Fruit fly (Drosophila melanogaster) whole organism, wandering third instar larva: Measurements from ENCODE around the gene pic.

Source experiments
- Abd-B ChIP-seq: fragments of >200 bp; optimal IDR thresholded peaks from 2 replicates; lab custom pipeline; 2017; ENCODE audit warnings: missing biosample characterization, missing genetic modification characterization
- CG32264 ChIP-seq: fragments of 200-800 bp; sonication (Bioruptor generic); optimal IDR thresholded peaks from 2 replicates; lab custom pipeline; 2016; ENCODE audit warnings: missing biosample characterization, missing genetic modification characterization
- CG9705 ChIP-seq: fragments of 200-800 bp; sonication (Bioruptor generic); optimal IDR thresholded peaks from 2 replicates; lab custom pipeline; 2018; ENCODE audit warnings: missing biosample characterization, mild to moderate bottlenecking, missing genetic modification characterization
- CrebA ChIP-seq: fragments of 200-800 bp; sonication (Bioruptor generic); optimal IDR thresholded peaks from 2 replicates; lab custom pipeline; 2016; ENCODE audit warnings: missing biosample characterization, mild to moderate bottlenecking, missing genetic modification characterization, borderline replicate concordance
- Dfd ChIP-seq: fragments of >200 bp; optimal IDR thresholded peaks from 2 replicates; lab custom pipeline; 2017; ENCODE audit warnings: missing biosample characterization, missing genetic modification characterization
- Dif ChIP-seq: fragments of 200-275, 200-300 bp; sonication (Bioruptor generic); optimal IDR thresholded peaks from 2 replicates; lab custom pipeline; 2018; ENCODE audit warnings: missing biosample characterization, missing genetic modification characterization; ENCODE audit not compliant: partially characterized antibody
- GATAd ChIP-seq: sonication (Bioruptor generic); optimal IDR thresholded peaks from 2 replicates; lab custom pipeline; 2016; ENCODE audit warnings: missing biosample characterization, missing genetic modification characterization
- HLH106 ChIP-seq: fragments of 200-800 bp; optimal IDR thresholded peaks from 3 replicates; lab custom pipeline; 2019; ENCODE audit warnings: missing biosample characterization, mild to moderate bottlenecking, missing genetic modification characterization, moderate library complexity
- Hnf4 ChIP-seq: fragments of 200-800 bp; sonication (Bioruptor generic); optimal IDR thresholded peaks from 2 replicates; lab custom pipeline; 2016; ENCODE audit warnings: missing biosample characterization, mild to moderate bottlenecking, missing genetic modification characterization
- Hr78 ChIP-seq: fragments of >200 bp; optimal IDR thresholded peaks from 2 replicates; lab custom pipeline; 2017; ENCODE audit warnings: missing biosample characterization, missing genetic modification characterization
- Hr83 ChIP-seq: fragments of 200-300 bp; sonication (Bioruptor generic); optimal IDR thresholded peaks from 2 replicates; lab custom pipeline; 2016; ENCODE audit warnings: missing biosample characterization, mild to moderate bottlenecking, missing genetic modification characterization, moderate library complexity; ENCODE audit not compliant: poor library complexity, severe bottlenecking
- Jra ChIP-seq: sonication (Bioruptor generic); optimal IDR thresholded peaks from 2 replicates; lab custom pipeline; 2016; ENCODE audit warnings: missing biosample characterization, missing genetic modification characterization
- Mio ChIP-seq: sonication (Bioruptor generic); optimal IDR thresholded peaks from 2 replicates; lab custom pipeline; 2016; ENCODE audit warnings: missing biosample characterization, missing genetic modification characterization
- Myc ChIP-seq: fragments of >200 bp; optimal IDR thresholded peaks from 2 replicates; lab custom pipeline; 2017
- N ChIP-seq: fragments of >200 bp; optimal IDR thresholded peaks from 2 replicates; lab custom pipeline; 2018; ENCODE audit warnings: missing biosample characterization, missing external identifiers, missing genetic modification characterization
- OdsH ChIP-seq: fragments of 200-800 bp; sonication (Bioruptor generic); optimal IDR thresholded peaks from 2 replicates; lab custom pipeline; 2016; ENCODE audit warnings: missing biosample characterization, mild to moderate bottlenecking, missing genetic modification characterization
- Rel ChIP-seq, 2 experiments: fragments of 200-800 bp; sonication (Bioruptor generic) in 1 of 2; optimal IDR thresholded peaks; 2 replicates in 1 of 2; 3 replicates in 1 of 2; lab custom pipeline; 2016 to 2019; ENCODE audit warnings: mild to moderate bottlenecking in 2 of 2, missing biosample characterization in 2 of 2, missing genetic modification characterization in 2 of 2, moderate library complexity in 1 of 2
- Sp1 ChIP-seq: fragments of 200-800 bp; sonication (Bioruptor generic); optimal IDR thresholded peaks from 3 replicates; lab custom pipeline; 2019; ENCODE audit warnings: missing biosample characterization, mild to moderate bottlenecking, missing genetic modification characterization, moderate library complexity
- Vsx2 ChIP-seq: fragments of 200-300, 225-300 bp; sonication (Bioruptor generic); optimal IDR thresholded peaks from 2 replicates; lab custom pipeline; 2018; ENCODE audit warnings: missing biosample characterization, missing genetic modification characterization; ENCODE audit not compliant: partially characterized antibody
- br ChIP-seq: fragments of 200-800 bp; sonication (Bioruptor generic); optimal IDR thresholded peaks from 2 replicates; lab custom pipeline; 2016; ENCODE audit warnings: missing biosample characterization, missing genetic modification characterization
- brk ChIP-seq: fragments of 200-800 bp; sonication (Bioruptor generic); optimal IDR thresholded peaks from 2 replicates; lab custom pipeline; 2016; ENCODE audit warnings: missing biosample characterization, mild to moderate bottlenecking, missing genetic modification characterization
- dl ChIP-seq, 2 experiments: fragments of 175-275, 200-275 bp in 1 of 2; fragments of 200-275 bp in 1 of 2; sonication (Bioruptor generic); optimal IDR thresholded peaks; lab custom pipeline; 2018; ENCODE audit warnings: mild to moderate bottlenecking in 2 of 2, missing biosample characterization in 2 of 2, missing genetic modification characterization in 2 of 2, moderate library complexity in 2 of 2; ENCODE audit not compliant: partially characterized antibody in 2 of 2, insufficient read depth in 1 of 2
- dmrt93B ChIP-seq: fragments of 200-800 bp; sonication (Bioruptor generic); optimal IDR thresholded peaks from 2 replicates; lab custom pipeline; 2018; ENCODE audit warnings: missing biosample characterization, mild to moderate bottlenecking, missing genetic modification characterization
- dsf ChIP-seq: sonication (Bioruptor generic); optimal IDR thresholded peaks from 2 replicates; lab custom pipeline; 2016; ENCODE audit warnings: missing biosample characterization, missing genetic modification characterization, borderline replicate concordance
- ey ChIP-seq: fragments of 200-800 bp; sonication (Bioruptor generic); optimal IDR thresholded peaks from 2 replicates; lab custom pipeline; 2016; ENCODE audit warnings: missing biosample characterization, missing genetic modification characterization
- foxo ChIP-seq, 2 experiments: fragments of 200-800 bp; sonication (Bioruptor generic); optimal IDR thresholded peaks; 2 replicates in 1 of 2; 3 replicates in 1 of 2; lab custom pipeline; 2016 to 2017; ENCODE audit warnings: missing biosample characterization in 2 of 2, missing genetic modification characterization in 2 of 2
- fru ChIP-seq: fragments of 200-800 bp; sonication (Bioruptor generic); optimal IDR thresholded peaks from 3 replicates; lab custom pipeline; 2016; ENCODE audit warnings: missing biosample characterization, mild to moderate bottlenecking, missing genetic modification characterization
- h ChIP-seq: fragments of 200-800 bp; sonication (Bioruptor generic); optimal IDR thresholded peaks from 3 replicates; lab custom pipeline; 2016; ENCODE audit warnings: missing biosample characterization, mild to moderate bottlenecking, missing genetic modification characterization
- jim ChIP-seq: fragments of 175-275, 200-325 bp; sonication (Bioruptor generic); optimal IDR thresholded peaks from 2 replicates; lab custom pipeline; 2016; ENCODE audit warnings: missing biosample characterization, mild to moderate bottlenecking, missing genetic modification characterization
- lola ChIP-seq: fragments of >200 bp; optimal IDR thresholded peaks from 2 replicates; lab custom pipeline; 2017; ENCODE audit warnings: missing biosample characterization, missing genetic modification characterization
- pan ChIP-seq: fragments of >200 bp; optimal IDR thresholded peaks from 2 replicates; lab custom pipeline; 2017
- psq ChIP-seq: fragments of 200-800 bp; sonication (Bioruptor generic); optimal IDR thresholded peaks from 3 replicates; lab custom pipeline; 2017; ENCODE audit warnings: missing biosample characterization, mild to moderate bottlenecking, missing genetic modification characterization, moderate library complexity
- rgr ChIP-seq: fragments of 200-800 bp; sonication (Bioruptor generic); optimal IDR thresholded peaks from 3 replicates; lab custom pipeline; 2016; ENCODE audit warnings: missing biosample characterization, mild to moderate bottlenecking, missing genetic modification characterization
- sage ChIP-seq: fragments of 200-800 bp; sonication (Bioruptor generic); optimal IDR thresholded peaks from 2 replicates; lab custom pipeline; 2016; ENCODE audit warnings: missing biosample characterization, mild to moderate bottlenecking, missing genetic modification characterization
- sv ChIP-seq: fragments of 200-800 bp; sonication (Bioruptor generic); optimal IDR thresholded peaks from 3 replicates; lab custom pipeline; 2016; ENCODE audit warnings: missing biosample characterization, missing genetic modification characterization
- tai ChIP-seq: sonication (Bioruptor generic); optimal IDR thresholded peaks from 2 replicates; lab custom pipeline; 2016; ENCODE audit warnings: missing biosample characterization, missing genetic modification characterization
- usp ChIP-seq: fragments of >200 bp; optimal IDR thresholded peaks from 2 replicates; lab custom pipeline; 2017; ENCODE audit warnings: missing biosample characterization, missing genetic modification characterization
- woc ChIP-seq: sonication (Bioruptor generic); optimal IDR thresholded peaks from 2 replicates; lab custom pipeline; 2016; ENCODE audit warnings: missing biosample characterization, mild to moderate bottlenecking, missing genetic modification characterization

The pic gene

dm6 chr3R:13039037-13039583 is 12.9 kb upstream of the pic start:
- TF ChIP-seq sage (GFP tag; lab: Kevin White, UChicago) (no peak), fru (GFP tag; lab: Kevin White, UChicago) (peak; percentile 25), foxo (GFP tag; optimal IDR thresholded peaks at IDR 0.05; lab: Kevin White, UChicago) (no peak), Mio (GFP tag; lab: Kevin White, UChicago) (no peak), Dif (GFP tag; lab: Kevin White, UChicago) (no peak), dmrt93B (GFP tag; lab: Kevin White, UChicago) (no peak), dsf (GFP tag; lab: Kevin White, UChicago) (no peak), OdsH (no peak), Hnf4 (no peak), h (GFP tag; lab: Kevin White, UChicago) (peak; percentile 35), pan (lab: Kevin White, UChicago) (no peak), brk (GFP tag; lab: Kevin White, UChicago) (no peak), Myc (lab: Kevin White, UChicago) (no peak), lola (GFP tag; lab: Kevin White, UChicago) (no peak), woc (no peak), Sp1 (GFP tag; lab: Kevin White, UChicago) (no peak), br (GFP tag; lab: Kevin White, UChicago) (peak; percentile 29), tai (GFP tag; lab: Kevin White, UChicago) (no peak), jim (GFP tag; lab: Kevin White, UChicago) (peak; percentile 82), usp (GFP tag; lab: Kevin White, UChicago) (no peak), Hr78 (GFP tag; lab: Kevin White, UChicago) (no peak), Rel (GFP tag; optimal IDR thresholded peaks at IDR 0.05; lab: Kevin White, UChicago) (no peak), Rel (tag; optimal IDR thresholded peaks at IDR 0.05; lab: Kevin White, UChicago) (peak; percentile 92), dl (GFP tag; optimal IDR thresholded peaks at IDR 0.05; lab: Kevin White, UChicago; ENCODE audit: insufficient read depth in 1 of 2, partially characterized antibody in 2 of 2) (no peak), rgr (GFP tag; lab: Kevin White, UChicago) (no peak), CG9705 (GFP tag; lab: Kevin White, UChicago) (no peak), Dfd (GFP tag; lab: Kevin White, UChicago) (no peak), Vsx2 (no peak), CrebA (GFP tag; lab: Kevin White, UChicago) (no peak), GATAd (GFP tag; lab: Kevin White, UChicago) (no peak), HLH106 (tag; lab: Kevin White, UChicago) (peak; percentile 21), N (GFP tag; lab: Kevin White, UChicago) (no peak), Jra (GFP tag; lab: Kevin White, UChicago) (no peak), sv (GFP tag; lab: Kevin White, UChicago) (no peak), psq (GFP tag; lab: Kevin White, UChicago) (no peak), ey (GFP tag; lab: Kevin White, UChicago) (peak; percentile 23), CG32264 (GFP tag; lab: Kevin White, UChicago) (no peak), Abd-B (GFP tag; lab: Kevin White, UChicago) (no peak), Hr83 (GFP tag; lab: Kevin White, UChicago) (no peak)
- TF ChIP-seq, all 38 proteins: peak for 7

- TF ChIP-seq brk (GFP tag; lab: Kevin White, UChicago) = no peak
These were observed 10.3 kb upstream of the pic start, which contains the start of gene CG11670 for dm6 chr3R:13041750-13042149. Gene CG11670 (plus strand): TSS chr3R:13042050.
